Fruit fly (Drosophila melanogaster): ENCODE measurements around the gene mmm.

Gene mmm

DNA sequence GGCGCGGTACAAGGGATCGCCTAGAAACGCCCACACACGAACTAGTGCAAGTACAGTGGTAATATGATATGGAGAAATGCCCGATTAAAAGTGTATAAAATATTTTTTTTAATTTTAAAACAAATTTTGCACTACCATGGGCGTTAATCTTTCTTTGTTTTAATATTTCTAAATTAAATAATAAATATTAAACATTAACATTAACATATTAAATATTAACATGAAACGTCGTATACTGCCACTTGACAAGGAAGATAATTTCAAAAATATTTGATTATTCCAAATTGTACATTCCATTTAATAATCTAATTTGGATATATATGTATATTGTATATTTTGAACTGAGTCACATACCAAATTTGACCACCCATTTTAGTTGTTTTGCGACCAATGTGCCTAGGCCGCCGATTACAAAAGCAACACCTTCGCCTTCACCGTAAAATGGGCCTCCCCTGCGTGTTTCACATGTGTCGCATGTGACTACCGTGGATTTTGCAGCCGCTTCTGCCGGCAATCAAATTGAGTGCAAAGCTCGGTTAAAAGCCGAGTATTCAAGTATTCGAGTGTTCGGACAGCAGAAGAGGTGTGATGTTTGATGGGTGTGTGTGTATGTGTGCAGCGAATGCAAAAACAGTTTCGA lies 9.0 kb downstream of the mmm start (continued):
- TF ChIP-seq CG8924 (tag; optimal IDR thresholded peaks at IDR 0.05): peak; percentile 50
- TF ChIP-seq CG2202 (tag; optimal IDR thresholded peaks at IDR 0.05): no peak
- TF ChIP-seq CG18262 (tag; optimal IDR thresholded peaks at IDR 0.05): peak; percentile 81
- TF ChIP-seq CG12769 (tag; optimal IDR thresholded peaks at IDR 0.05): no peak
- TF ChIP-seq mld (GFP tag; IDR thresholded peaks at IDR 0.05; ENCODE audit: partially characterized antibody): no peak
- TF ChIP-seq CG12104 (GFP tag; optimal IDR thresholded peaks at IDR 0.05): no peak
- TF ChIP-seq unpg (GFP tag; optimal IDR thresholded peaks at IDR 0.05): peak; percentile 64
- no peak for TF ChIP-seq chif (GFP tag; optimal IDR thresholded peaks at IDR 0.05)
- TF ChIP-seq Atf-2 (GFP tag; optimal IDR thresholded peaks at IDR 0.05): no peak
- TF ChIP-seq odd (GFP tag; optimal IDR thresholded peaks at IDR 0.05): no peak
- no peak for TF ChIP-seq CG10274 (GFP tag; optimal IDR thresholded peaks at IDR 0.05)
- peak; percentile 11 for TF ChIP-seq CG10209 (GFP tag; optimal IDR thresholded peaks at IDR 0.05)
- TF ChIP-seq gsb-n (tag; optimal IDR thresholded peaks at IDR 0.05): peak; percentile 66
- TF ChIP-seq tgo (GFP tag; IDR thresholded peaks at IDR 0.05): no peak; the same call in 2 of the 3 replicates
- TF ChIP-seq D (optimal IDR thresholded peaks at IDR 0.05): no peak
- TF ChIP-seq D (GFP tag; optimal IDR thresholded peaks at IDR 0.05): peak; percentile 37
- no peak for TF ChIP-seq CG14014 (GFP tag; IDR thresholded peaks at IDR 0.05)
- no peak for TF ChIP-seq CG10959 (GFP tag; IDR thresholded peaks at IDR 0.05)
- TF ChIP-seq dmrt11E (tag; optimal IDR thresholded peaks at IDR 0.05): peak; percentile 54
- no peak for TF ChIP-seq CG18476 (GFP tag; optimal IDR thresholded peaks at IDR 0.05)
- TF ChIP-seq CG30431 (GFP tag; optimal IDR thresholded peaks at IDR 0.05): no peak
- TF ChIP-seq sug (tag; optimal IDR thresholded peaks at IDR 0.05): no peak
- no peak for TF ChIP-seq al (GFP tag; IDR thresholded peaks at IDR 0.05)
- TF ChIP-seq fd96Cb (tag; optimal IDR thresholded peaks at IDR 0.05): peak; percentile 55
- peak; percentile 0 for TF ChIP-seq CG10431 (GFP tag; optimal IDR thresholded peaks at IDR 0.05)
- TF ChIP-seq caup (GFP tag; optimal IDR thresholded peaks at IDR 0.05; ENCODE audit: severe bottlenecking): no peak
- TF ChIP-seq jing (GFP tag; optimal IDR thresholded peaks at IDR 0.05): no peak
- TF ChIP-seq cato (GFP tag; optimal IDR thresholded peaks at IDR 0.05; ENCODE audit: borderline replicate concordance): no peak
- no peak for TF ChIP-seq NFAT (GFP tag; IDR thresholded peaks at IDR 0.05)
- no peak for TF ChIP-seq exex (tag; optimal IDR thresholded peaks at IDR 0.05)
- peak; percentile 38 for TF ChIP-seq Hr3 (GFP tag; optimal IDR thresholded peaks at IDR 0.05)
- TF ChIP-seq CG32767 (GFP tag; IDR thresholded peaks at IDR 0.05): 0 out of 2 replicates have a peak, but pooled peaks have one; percentile 11
- TF ChIP-seq Hr51 (GFP tag; optimal IDR thresholded peaks at IDR 0.05): peak in 1 of 2 experiments; percentile 67
- TF ChIP-seq CG15601 (tag; optimal IDR thresholded peaks at IDR 0.05): peak; percentile 51
- peak in 1 of 2 experiments; percentile 37 for TF ChIP-seq Eip74EF (GFP tag; optimal IDR thresholded peaks at IDR 0.05)
- no peak for TF ChIP-seq unc-4 (GFP tag; IDR thresholded peaks at IDR 0.05; ENCODE audit: partially characterized antibody)
- no peak for TF ChIP-seq CG6791 (GFP tag; IDR thresholded peaks at IDR 0.05; ENCODE audit: partially characterized antibody)
- no peak for TF ChIP-seq CG11085 (GFP tag; IDR thresholded peaks at IDR 0.05)
- no peak for TF ChIP-seq Doc3 (GFP tag; IDR thresholded peaks at IDR 0.05; ENCODE audit: partially characterized antibody)
- peak; percentile 72 for TF ChIP-seq Sox102F (GFP tag; optimal IDR thresholded peaks at IDR 0.05)
- TF ChIP-seq CG1647 (GFP tag; optimal IDR thresholded peaks at IDR 0.05): no peak
- no peak for TF ChIP-seq bbx (GFP tag; IDR thresholded peaks at IDR 0.05; ENCODE audit: partially characterized antibody)
- peak; percentile 9 for TF ChIP-seq CG9817 (tag; optimal IDR thresholded peaks at IDR 0.05)
- TF ChIP-seq peb (GFP tag; IDR thresholded peaks at IDR 0.05): peak; percentile 21; the same call in 1 of the 2 replicates
- TF ChIP-seq dmrt99B (tag; optimal IDR thresholded peaks at IDR 0.05): peak; percentile 72
- TF ChIP-seq her (GFP tag; optimal IDR thresholded peaks at IDR 0.05): no peak
- no peak for TF ChIP-seq CG31224 (GFP tag; IDR thresholded peaks at IDR 0.05)
- TF ChIP-seq Oaz (GFP tag; IDR thresholded peaks at IDR 0.05): 0 out of 2 replicates have a peak, but pooled peaks have one; percentile 4
- no peak for TF ChIP-seq grn (GFP tag; optimal IDR thresholded peaks at IDR 0.05)

All from whole organism, embryonic.